Worm (Caenorhabditis elegans) whole organism, late embryonic: Measurements from ENCODE around the gene rpl-38.
A peak's percentile ranks its signal among the peaks of the same experiment; 100 is the strongest.

Experiments used
- F13H6.1 ChIP-seq: sonication (generic microtip); optimal IDR thresholded peaks from 2 replicates; lab custom pipeline; 2016; ENCODE audit warnings: missing genetic modification characterization, missing compliant biosample characterization
- T23F11.4 ChIP-seq: fragments of 200-800 bp; sonication (Bioruptor generic); optimal IDR thresholded peaks from 2 replicates; lab custom pipeline; 2018; ENCODE audit warnings: mild to moderate bottlenecking, missing genetic modification characterization, missing compliant biosample characterization
- Y22D7AL.16 ChIP-seq: sonication (generic microtip); optimal IDR thresholded peaks from 2 replicates; lab custom pipeline; 2016; ENCODE audit warnings: missing genetic modification characterization, missing compliant biosample characterization
- ahr-1 ChIP-seq: sonication (generic microtip); optimal IDR thresholded peaks from 2 replicates; lab custom pipeline; 2016; ENCODE audit warnings: missing genetic modification characterization, missing compliant biosample characterization
- ceh-19 ChIP-seq: fragments of 200-800 bp; sonication (Bioruptor generic); optimal IDR thresholded peaks from 2 replicates; lab custom pipeline; 2018; ENCODE audit warnings: mild to moderate bottlenecking, missing genetic modification characterization, missing compliant biosample characterization
- ceh-24 ChIP-seq: sonication (generic microtip); optimal IDR thresholded peaks from 2 replicates; lab custom pipeline; 2016; ENCODE audit warnings: mild to moderate bottlenecking, missing genetic modification characterization, missing compliant biosample characterization
- ceh-30 ChIP-seq: fragments of 150-350 bp; optimal IDR thresholded peaks from 2 replicates; lab custom pipeline; 2014; ENCODE audit warnings: missing biosample characterization, missing genetic modification characterization
- ceh-31 ChIP-seq: sonication (generic microtip); optimal IDR thresholded peaks from 2 replicates; lab custom pipeline; 2016; ENCODE audit warnings: missing genetic modification characterization, missing compliant biosample characterization
- ceh-34 ChIP-seq: sonication (generic microtip); optimal IDR thresholded peaks from 2 replicates; lab custom pipeline; 2016; ENCODE audit warnings: mild to moderate bottlenecking, missing genetic modification characterization, missing compliant biosample characterization
- ceh-45 ChIP-seq: fragments of 200-800 bp; sonication (Bioruptor generic); IDR thresholded peaks from 2 replicates; pipeline ENCODE4 v1.3.6; 2022; ENCODE audit warnings: missing genetic modification reagents, missing genetic modification characterization, missing compliant biosample characterization
- ceh-48 ChIP-seq: sonication (generic microtip); optimal IDR thresholded peaks from 2 replicates; lab custom pipeline; 2016; ENCODE audit warnings: missing genetic modification characterization, inconsistent platforms, missing compliant biosample characterization
- ceh-6 ChIP-seq: fragments of 200-800 bp; sonication (Bioruptor generic); optimal IDR thresholded peaks from 2 replicates; lab custom pipeline; 2018; ENCODE audit warnings: mild to moderate bottlenecking, missing genetic modification characterization, missing compliant biosample characterization
- elt-2 ChIP-seq: sonication (generic microtip); optimal IDR thresholded peaks from 2 replicates; lab custom pipeline; 2016; ENCODE audit warnings: missing genetic modification reagents, missing genetic modification characterization, missing compliant biosample characterization
- fkh-10 ChIP-seq: fragments of 150-350 bp; optimal IDR thresholded peaks from 2 replicates; lab custom pipeline; 2014; ENCODE audit warnings: missing biosample characterization, missing genetic modification reagents, missing genetic modification characterization
- fkh-6 ChIP-seq: sonication (generic microtip); optimal IDR thresholded peaks from 2 replicates; lab custom pipeline; 2016; ENCODE audit warnings: missing genetic modification characterization, missing compliant biosample characterization
- hlh-13 ChIP-seq: fragments of 200-800 bp; sonication (Bioruptor generic); optimal IDR thresholded peaks from 2 replicates; lab custom pipeline; 2018; ENCODE audit warnings: mild to moderate bottlenecking, missing genetic modification characterization, missing compliant biosample characterization
- hlh-30 ChIP-seq: sonication (generic microtip); optimal IDR thresholded peaks from 2 replicates; lab custom pipeline; 2017; ENCODE audit warnings: antibody characterized with exemption, missing genetic modification characterization, missing compliant biosample characterization; ENCODE audit not compliant: insufficient read depth
- hlh-8 ChIP-seq: sonication (generic microtip); optimal IDR thresholded peaks from 2 replicates; lab custom pipeline; 2016; ENCODE audit warnings: missing genotype, missing genetic modification characterization, missing compliant biosample characterization
- lim-6 ChIP-seq: sonication (generic microtip); optimal IDR thresholded peaks from 2 replicates; lab custom pipeline; 2016; ENCODE audit warnings: missing genetic modification characterization, missing compliant biosample characterization
- madf-2 ChIP-seq: sonication (generic microtip); optimal IDR thresholded peaks from 2 replicates; lab custom pipeline; 2017; ENCODE audit warnings: missing genetic modification characterization, missing compliant biosample characterization
- nfya-1 ChIP-seq: sonication (generic microtip); optimal IDR thresholded peaks from 2 replicates; lab custom pipeline; 2017; ENCODE audit warnings: missing genetic modification characterization, mild to moderate bottlenecking, missing compliant biosample characterization, antibody characterized with exemption, moderate library complexity
- nhr-232 ChIP-seq: sonication (generic microtip); optimal IDR thresholded peaks from 2 replicates; lab custom pipeline; 2016; ENCODE audit warnings: missing genetic modification characterization, missing compliant biosample characterization
- npax-4 ChIP-seq: sonication (generic microtip); optimal IDR thresholded peaks from 2 replicates; lab custom pipeline; 2016; ENCODE audit warnings: missing genetic modification characterization, missing compliant biosample characterization
- pag-3 ChIP-seq: sonication (generic microtip); optimal IDR thresholded peaks from 2 replicates; lab custom pipeline; 2016; ENCODE audit warnings: missing compliant biosample characterization, missing genetic modification characterization, borderline replicate concordance
- pat-9 ChIP-seq: fragments of 200-800 bp; sonication (Bioruptor generic); optimal IDR thresholded peaks from 2 replicates; lab custom pipeline; 2018; ENCODE audit warnings: mild to moderate bottlenecking, missing genetic modification characterization, moderate library complexity, missing compliant biosample characterization
- pha-4 ChIP-seq: fragments of 150-350 bp; optimal IDR thresholded peaks from 2 replicates; lab custom pipeline; 2018; ENCODE audit warnings: missing biosample characterization, missing genetic modification reagents, missing genetic modification characterization
- pqm-1 ChIP-seq: sonication (generic microtip); optimal IDR thresholded peaks from 2 replicates; lab custom pipeline; 2016; ENCODE audit warnings: missing genetic modification characterization, missing compliant biosample characterization
- pros-1 ChIP-seq: fragments of 150-350 bp; optimal IDR thresholded peaks from 2 replicates; lab custom pipeline; 2014; ENCODE audit warnings: missing biosample characterization, missing genetic modification reagents, missing genetic modification characterization
- ref-2 ChIP-seq: sonication (generic microtip); optimal IDR thresholded peaks from 2 replicates; lab custom pipeline; 2016; ENCODE audit warnings: missing genetic modification characterization, missing compliant biosample characterization
- rnt-1 ChIP-seq: sonication (generic microtip); optimal IDR thresholded peaks from 2 replicates; lab custom pipeline; 2016; ENCODE audit warnings: missing genetic modification characterization, missing compliant biosample characterization
- sox-2 ChIP-seq: fragments of 200-800 bp; sonication (Bioruptor generic); IDR thresholded peaks from 2 replicates; pipeline ENCODE4 v1.3.6; 2022; ENCODE audit warnings: missing genetic modification reagents, missing genetic modification characterization, missing compliant biosample characterization
- sox-4 ChIP-seq: sonication (generic microtip); optimal IDR thresholded peaks from 2 replicates; lab custom pipeline; 2017; ENCODE audit warnings: mild to moderate bottlenecking, missing genetic modification characterization, inconsistent platforms, missing compliant biosample characterization
- tbx-7 ChIP-seq: sonication (generic microtip); optimal IDR thresholded peaks from 2 replicates; lab custom pipeline; 2016; ENCODE audit warnings: missing genotype, missing genetic modification characterization, missing compliant biosample characterization
- ttx-3 ChIP-seq: sonication (generic microtip); optimal IDR thresholded peaks from 2 replicates; lab custom pipeline; 2016; ENCODE audit warnings: missing genetic modification reagents, missing genetic modification characterization, missing compliant biosample characterization
- unc-3 ChIP-seq, 2 experiments: fragments of 200-800 bp in 1 of 2; sonication (Bioruptor generic) in 1 of 2; sonication (generic microtip) in 1 of 2; conservative IDR thresholded peaks in 1 of 2; optimal IDR thresholded peaks in 1 of 2; 2 replicates each; pipeline versions ENCODE4 v1.3.6 to Lab custom; 2016 to 2022; ENCODE audit warnings: missing compliant biosample characterization in 2 of 2, missing genetic modification characterization in 2 of 2, missing genetic modification reagents in 1 of 2
- unc-42 ChIP-seq: sonication (generic microtip); optimal IDR thresholded peaks from 2 replicates; lab custom pipeline; 2016; ENCODE audit warnings: missing genotype, missing genetic modification characterization, missing compliant biosample characterization
- ztf-16 ChIP-seq: sonication (generic microtip); optimal IDR thresholded peaks from 2 replicates; lab custom pipeline; 2017; ENCODE audit warnings: missing genetic modification characterization, missing compliant biosample characterization

The rpl-38 gene

DNA sequence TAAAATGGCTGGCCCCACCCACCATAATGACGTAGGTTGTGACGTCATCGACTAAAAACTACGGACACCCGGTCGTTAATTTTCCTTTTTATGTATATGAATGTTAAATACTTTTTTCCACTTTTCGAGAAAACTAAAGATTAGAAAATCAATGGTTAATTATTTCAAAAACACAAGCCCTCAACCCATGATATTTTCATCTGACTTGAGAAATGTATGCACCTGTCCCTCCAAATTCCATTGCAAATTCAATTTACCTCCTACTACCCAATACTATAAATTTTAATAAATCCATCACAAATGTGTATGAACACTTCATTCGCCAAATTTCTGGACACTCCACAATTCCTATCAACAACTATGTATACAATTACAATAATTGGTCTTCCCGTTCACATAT, 17.1 kb downstream of the rpl-38 start, which contains the start of gene srh-276:
Gene srh-276, plus strand, starts transcription at position 301 of the 400 bp plus-strand sequence.
- TF ChIP-seq pat-9 (tag; lab: Kevin White, UChicago) (no peak), T23F11.4 (GFP tag; lab: Kevin White, UChicago) (no peak), ceh-34 (no peak), Y22D7AL.16 (tag; lab: Kevin White, UChicago) (no peak), unc-42 (no peak), ceh-31 (tag; lab: Kevin White, UChicago) (no peak), nhr-232 (no peak), ceh-48 (tag; lab: Kevin White, UChicago) (no peak), fkh-10 (GFP tag; lab: Kevin White, UChicago) (no peak), fkh-6 (tag; lab: Kevin White, UChicago) (no peak), ceh-24 (tag; lab: Kevin White, UChicago) (no peak), ceh-19 (GFP tag; lab: Kevin White, UChicago) (no peak), npax-4 (tag; lab: Kevin White, UChicago) (no peak), ceh-6 (GFP tag; lab: Kevin White, UChicago) (no peak), hlh-30 (tag; lab: Kevin White, UChicago) (no peak), sox-2 (GFP tag; lab: Robert Waterston, UW) (no peak)

DNA sequence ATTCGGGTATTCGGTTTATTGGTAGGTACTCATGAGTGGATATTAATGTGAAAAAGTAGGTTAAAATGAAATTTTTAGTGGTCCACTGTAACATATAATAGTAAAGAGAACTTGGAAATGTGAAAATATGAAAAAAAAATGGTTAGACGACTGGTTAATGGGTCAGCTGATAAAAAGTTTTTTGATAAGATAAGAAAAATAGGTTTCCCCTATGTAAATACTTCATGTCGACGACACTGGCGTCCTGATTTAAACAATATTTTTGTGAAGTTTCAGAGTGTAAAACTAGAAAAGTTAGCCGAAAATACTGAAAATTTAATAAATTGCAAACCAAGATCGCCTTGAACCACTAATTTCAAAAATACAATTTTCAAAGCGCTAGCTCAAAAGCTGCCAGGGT, 21.1 kb downstream of the rpl-38 start, which contains the start of gene F21A3.11:
Gene F21A3.11, minus strand, starts transcription at position 117 of the 400 bp plus-strand sequence.
- TF ChIP-seq elt-2 (tag; lab: Kevin White, UChicago): peak; percentile 69
- TF ChIP-seq T23F11.4 (GFP tag; lab: Kevin White, UChicago): no peak
- TF ChIP-seq nhr-232: no peak
- TF ChIP-seq hlh-8 (tag; lab: Kevin White, UChicago): no peak
- no peak for TF ChIP-seq pag-3 (tag; lab: Kevin White, UChicago)
- no peak for TF ChIP-seq Y22D7AL.16 (tag; lab: Kevin White, UChicago)
- TF ChIP-seq hlh-30 (tag; lab: Kevin White, UChicago): no peak
- no peak for TF ChIP-seq rnt-1 (tag; lab: Kevin White, UChicago)

DNA sequence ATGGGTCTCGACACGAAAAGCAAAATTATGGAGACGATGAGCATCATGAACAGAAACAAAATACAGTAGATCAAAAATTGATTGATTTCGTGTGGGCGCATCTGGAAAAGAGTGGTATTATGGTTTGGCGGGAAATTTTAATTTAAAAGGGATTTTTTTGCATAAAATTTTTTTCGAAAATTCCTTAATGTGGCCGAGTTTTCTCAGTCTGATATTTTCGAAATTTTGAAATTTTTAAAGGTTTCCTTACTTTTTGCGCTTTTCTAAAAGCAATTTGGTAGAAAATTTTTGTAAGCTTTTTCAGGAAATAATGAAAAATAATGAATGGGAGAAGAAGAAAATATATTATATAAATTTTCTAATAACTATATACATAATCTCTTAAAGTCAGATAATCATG, 21.9 kb downstream of the rpl-38 start, which contains the start of gene F21A3.2:
Gene F21A3.2, minus strand, starts transcription at position 101 of the 400 bp plus-strand sequence.
- TF ChIP-seq unc-3 (GFP tag; conservative IDR thresholded peaks at IDR 0.05; lab: Robert Waterston, UW) (no peak), unc-3 (tag; optimal IDR thresholded peaks at IDR 0.05; lab: Kevin White, UChicago) (no peak), madf-2 (tag; lab: Kevin White, UChicago) (no peak), nfya-1 (tag; lab: Kevin White, UChicago) (no peak), pqm-1 (tag; lab: Kevin White, UChicago) (no peak), fkh-10 (GFP tag; lab: Kevin White, UChicago) (no peak), ceh-30 (tag; lab: Kevin White, UChicago) (no peak), ztf-16 (tag; lab: Kevin White, UChicago) (no peak), ref-2 (tag; lab: Kevin White, UChicago) (no peak), hlh-13 (GFP tag; lab: Kevin White, UChicago) (no peak), ceh-48 (tag; lab: Kevin White, UChicago) (no peak), ceh-34 (no peak), pros-1 (no peak), pha-4 (tag; lab: Kevin White, UChicago) (no peak), tbx-7 (tag; lab: Kevin White, UChicago) (no peak), F13H6.1 (tag; lab: Kevin White, UChicago) (no peak)
- TF ChIP-seq, all 69 proteins: peak for 0

DNA sequence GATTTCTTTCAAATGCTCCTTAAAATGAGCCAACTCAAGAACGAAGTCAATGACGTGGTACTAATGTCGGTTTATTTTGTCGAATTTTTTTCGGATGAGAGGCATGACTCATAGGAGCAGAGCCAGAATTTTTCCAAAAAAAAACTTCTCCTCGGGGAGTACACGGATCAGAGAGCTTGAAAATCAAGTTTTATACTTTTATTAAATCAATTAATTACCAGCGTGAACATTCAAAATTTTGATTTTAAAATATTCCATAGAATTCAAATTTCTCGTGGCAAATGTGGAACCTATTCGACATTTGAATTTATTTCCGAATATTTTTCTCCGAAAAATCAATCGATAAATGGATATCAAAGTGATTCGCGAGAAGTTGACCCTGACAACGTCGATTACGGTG, 24.4 kb downstream of the rpl-38 start, which contains the start of gene F21A3.4:
Gene F21A3.4, plus strand, starts transcription at position 301 of the 400 bp plus-strand sequence.
- TF ChIP-seq ttx-3 (tag; lab: Kevin White, UChicago) (no peak), ceh-6 (GFP tag; lab: Kevin White, UChicago) (no peak), ztf-16 (tag; lab: Kevin White, UChicago) (no peak), ceh-24 (tag; lab: Kevin White, UChicago) (no peak), madf-2 (tag; lab: Kevin White, UChicago) (no peak), sox-4 (no peak), lim-6 (tag; lab: Kevin White, UChicago) (no peak), pag-3 (tag; lab: Kevin White, UChicago) (no peak), ref-2 (tag; lab: Kevin White, UChicago) (no peak), ahr-1 (tag; lab: Kevin White, UChicago) (no peak), nhr-232 (no peak), ceh-45 (GFP tag; lab: Robert Waterston, UW) (no peak)
